Fruit fly (Drosophila melanogaster): ENCODE measurements around the gene Pgant7.

The Pgant7 gene

DNA sequence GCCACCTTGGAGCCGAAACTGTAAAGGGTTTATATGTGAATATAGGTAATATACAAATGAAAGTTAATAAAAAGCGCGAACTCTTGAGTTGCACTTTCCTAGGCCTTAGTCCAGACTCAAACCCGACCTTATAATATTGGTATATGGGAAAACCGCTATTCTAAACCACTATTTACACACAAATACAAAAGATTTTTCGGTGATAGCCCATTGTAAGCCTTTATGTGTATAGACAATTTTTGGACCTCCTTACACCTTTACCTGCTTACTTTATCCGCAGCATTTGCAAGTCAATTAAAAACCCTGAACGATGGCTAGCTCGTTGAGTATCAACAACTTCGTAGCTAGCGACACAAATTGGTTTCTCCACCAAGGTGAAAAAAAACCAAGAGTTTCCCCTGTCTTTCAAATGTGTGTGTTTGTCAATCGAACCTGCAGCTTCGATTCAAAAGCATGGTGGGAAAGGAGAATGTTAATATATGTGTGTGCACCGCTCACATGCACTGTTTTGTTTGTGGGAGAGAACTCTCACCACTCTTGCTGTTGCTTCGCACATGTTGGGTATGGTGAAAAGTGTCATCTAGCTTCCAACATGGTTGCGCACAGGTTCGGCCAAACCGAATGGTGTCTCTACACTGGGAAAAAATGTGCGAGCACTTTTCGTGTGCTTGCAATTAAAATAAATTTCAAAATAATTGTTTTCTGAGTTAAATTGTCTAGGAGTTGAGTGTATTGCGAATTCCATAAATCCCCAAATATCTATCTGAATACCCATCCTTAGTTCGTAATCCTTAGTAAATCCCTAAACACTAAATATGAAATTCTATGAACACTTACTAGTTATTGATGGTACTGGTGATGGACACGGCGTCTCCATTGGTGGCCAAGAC lies 7.1 kb upstream of the Pgant7 start (continued):
- TF ChIP-seq Ets96B (tag; optimal IDR thresholded peaks at IDR 0.05) (peak; percentile 57), acj6 (GFP tag; optimal IDR thresholded peaks at IDR 0.05) (peak; percentile 65), CG6792 (GFP tag; optimal IDR thresholded peaks at IDR 0.05) (peak; percentile 61), Eip75B (GFP tag; optimal IDR thresholded peaks at IDR 0.05) (peak; percentile 70), Sox14 (GFP tag; optimal IDR thresholded peaks at IDR 0.05) (peak; percentile 64), CG7368 (GFP tag; optimal IDR thresholded peaks at IDR 0.05) (peak; percentile 69), Hr4 (GFP tag; optimal IDR thresholded peaks at IDR 0.05) (peak; percentile 67), CG11762 (GFP tag; optimal IDR thresholded peaks at IDR 0.05; ENCODE audit: insufficient read depth) (peak; percentile 67), fd85E (GFP tag; optimal IDR thresholded peaks at IDR 0.05) (peak; percentile 24), dsx (GFP tag; optimal IDR thresholded peaks at IDR 0.05; ENCODE audit: poor library complexity, severe bottlenecking) (peak; percentile 47), eg (GFP tag; IDR thresholded peaks at IDR 0.05) (peak; percentile 90), spab (GFP tag; optimal IDR thresholded peaks at IDR 0.05) (peak; percentile 52), CG32006 (GFP tag; optimal IDR thresholded peaks at IDR 0.05) (peak; percentile 70), Eip78C (GFP tag) (peak; percentile 95), CG34406 (GFP tag; optimal IDR thresholded peaks at IDR 0.05) (peak; percentile 68), ss (GFP tag; optimal IDR thresholded peaks at IDR 0.05) (peak in 1 of 2 experiments; percentile 1)

DNA sequence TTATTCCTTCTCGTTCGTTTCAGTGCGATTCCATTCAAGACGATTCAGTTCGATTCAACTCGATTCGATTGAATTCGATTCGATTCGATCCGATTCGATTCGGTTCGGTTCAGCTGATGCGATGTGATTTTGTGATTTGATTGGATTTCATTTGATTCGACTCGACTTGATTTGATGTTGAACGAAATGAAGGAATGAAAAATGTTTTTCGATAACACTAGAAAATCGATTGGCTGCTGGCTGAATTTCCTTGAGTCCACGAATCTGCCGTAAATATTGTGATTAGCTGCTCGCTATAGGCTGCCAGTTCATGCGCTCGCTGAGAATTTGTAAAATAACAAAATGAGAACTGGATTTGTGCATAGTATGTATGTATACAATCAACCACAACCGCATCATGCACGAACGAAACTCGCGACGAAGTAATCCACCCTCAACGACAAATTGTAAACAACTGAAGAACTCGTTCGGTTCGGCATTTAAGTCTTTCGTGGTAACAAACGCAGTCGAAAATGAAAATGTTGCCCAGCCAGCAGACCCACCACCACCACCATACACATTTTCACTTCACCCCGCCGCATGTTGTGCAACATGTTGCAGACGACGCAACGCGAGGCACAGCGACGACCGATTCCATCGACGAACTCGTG lies 5.3 kb upstream of the Pgant7 start, which contains the start of gene Wnt5:
Wnt5 (minus strand) TSS at position 458 of the 650 bp plus-strand sequence.
- TF ChIP-seq CG34406 (GFP tag; optimal IDR thresholded peaks at IDR 0.05), result no peak
- no peak for TF ChIP-seq CG16779 (tag; optimal IDR thresholded peaks at IDR 0.05)
- TF ChIP-seq CG6163 (GFP tag; IDR thresholded peaks at IDR 0.05), result no peak; the same call in 2 of the 3 replicates
- no peak; the same call in 2 of the 3 replicates for TF ChIP-seq eg (GFP tag; IDR thresholded peaks at IDR 0.05)
- TF ChIP-seq Lpt (GFP tag; optimal IDR thresholded peaks at IDR 0.05), result peak; percentile 23
- TF ChIP-seq Eip75B (GFP tag; optimal IDR thresholded peaks at IDR 0.05), result no peak
- no peak for TF ChIP-seq CG4318 (GFP tag; optimal IDR thresholded peaks at IDR 0.05)
- no peak for TF ChIP-seq Gug (GFP tag; IDR thresholded peaks at IDR 0.05)
- TF ChIP-seq Hr38 (GFP tag; optimal IDR thresholded peaks at IDR 0.05), result no peak
- TF ChIP-seq CG31627 (GFP tag; optimal IDR thresholded peaks at IDR 0.05), result no peak
- no peak for TF ChIP-seq dac (GFP tag; optimal IDR thresholded peaks at IDR 0.05)
- no peak for TF ChIP-seq CG1621 (tag; optimal IDR thresholded peaks at IDR 0.05)
- no peak for TF ChIP-seq fd85E (GFP tag; optimal IDR thresholded peaks at IDR 0.05)
- peak in 1 of 2 experiments; percentile 51 for TF ChIP-seq ss (GFP tag; optimal IDR thresholded peaks at IDR 0.05)
- no peak for TF ChIP-seq CG6792 (GFP tag; optimal IDR thresholded peaks at IDR 0.05)
- TF ChIP-seq CG8119 (GFP tag; IDR thresholded peaks at IDR 0.05), result peak; percentile 43; the same call in 1 of the 3 replicates
- no peak for TF ChIP-seq lz (GFP tag; optimal IDR thresholded peaks at IDR 0.05)
- TF ChIP-seq Hr39 (GFP tag; optimal IDR thresholded peaks at IDR 0.05), result no peak
- no peak for TF ChIP-seq CG10669 (GFP tag; optimal IDR thresholded peaks at IDR 0.05)
- TF ChIP-seq CG11294 (GFP tag; IDR thresholded peaks at IDR 0.05), result no peak
- TF ChIP-seq fkh (GFP tag; optimal IDR thresholded peaks at IDR 0.05), result no peak
- TF ChIP-seq Smox (GFP tag; optimal IDR thresholded peaks at IDR 0.05), result no peak
- TF ChIP-seq Eip93F (GFP tag; optimal IDR thresholded peaks at IDR 0.05), result no peak
- TF ChIP-seq fd59A (GFP tag; optimal IDR thresholded peaks at IDR 0.05), result no peak
- TF ChIP-seq dsx (GFP tag; optimal IDR thresholded peaks at IDR 0.05; ENCODE audit: poor library complexity, severe bottlenecking), result peak; percentile 42
- no peak for TF ChIP-seq CG6276 (GFP tag; optimal IDR thresholded peaks at IDR 0.05)
- no peak for TF ChIP-seq Ets21C (GFP tag; optimal IDR thresholded peaks at IDR 0.05)
- no peak for TF ChIP-seq Met (GFP tag; optimal IDR thresholded peaks at IDR 0.05)
- TF ChIP-seq CG11902 (GFP tag; optimal IDR thresholded peaks at IDR 0.05), result no peak
- TF ChIP-seq CG6854 (GFP tag; optimal IDR thresholded peaks at IDR 0.05), result peak; percentile 11
- no peak for TF ChIP-seq cyc (GFP tag; optimal IDR thresholded peaks at IDR 0.05)
- TF ChIP-seq esn (GFP tag; optimal IDR thresholded peaks at IDR 0.05), result no peak
- TF ChIP-seq achi (GFP tag; optimal IDR thresholded peaks at IDR 0.05), result no peak
- TF ChIP-seq Blimp-1 (GFP tag; optimal IDR thresholded peaks at IDR 0.05), result no peak
- TF ChIP-seq pdm3 (GFP tag; optimal IDR thresholded peaks at IDR 0.05), result no peak
- TF ChIP-seq Eip78C (GFP tag), result peak; percentile 57

All from whole organism, prepupa.